Worm (Caenorhabditis elegans): ENCODE results near the gene T01E8.8.

ce11 chrII:10245612-10246011 lies 14.5 kb downstream of the T01E8.8 start:
- TF ChIP-seq nhr-11 (tag; optimal IDR thresholded peaks at IDR 0.05): no peak
- no peak for TF ChIP-seq unc-42 (tag; optimal IDR thresholded peaks at IDR 0.05)
- TF ChIP-seq pqm-1 (tag; optimal IDR thresholded peaks at IDR 0.05): no peak
- no peak for TF ChIP-seq ceh-2 (tag; optimal IDR thresholded peaks at IDR 0.05)
- no peak for TF ChIP-seq nfya-1 (tag; optimal IDR thresholded peaks at IDR 0.05)
- TF ChIP-seq zip-5 (tag; optimal IDR thresholded peaks at IDR 0.05): no peak
- TF ChIP-seq pros-1 (tag; optimal IDR thresholded peaks at IDR 0.05): no peak
- no peak for TF ChIP-seq ceh-31 (tag; optimal IDR thresholded peaks at IDR 0.05)

Data from whole organism, late embryonic.